Worm (Caenorhabditis elegans) whole organism, L1 larva: ENCODE data around the gene vps-8.

Source experiments
- C16A3.4 ChIP-seq: fragments of 150-350 bp; optimal IDR thresholded peaks from 2 replicates; lab custom pipeline; 2014; ENCODE audit warnings: missing biosample characterization, missing genetic modification characterization
- C34B4.2 ChIP-seq: sonication (generic microtip); optimal IDR thresholded peaks from 2 replicates; lab custom pipeline; 2017; ENCODE audit warnings: mild to moderate bottlenecking, missing genetic modification characterization, missing compliant biosample characterization
- F16B12.6 ChIP-seq: fragments of 150-350 bp; optimal IDR thresholded peaks from 2 replicates; lab custom pipeline; 2014; ENCODE audit warnings: missing biosample characterization, missing genetic modification characterization
- Y116A8C.19 ChIP-seq: sonication (generic microtip); optimal IDR thresholded peaks from 2 replicates; lab custom pipeline; 2016; ENCODE audit warnings: missing compliant biosample characterization, missing genetic modification characterization, borderline replicate concordance
- aha-1 ChIP-seq: fragments of 150-350 bp; optimal IDR thresholded peaks from 2 replicates; lab custom pipeline; 2014; ENCODE audit warnings: missing biosample characterization, missing genetic modification characterization
- ama-1 ChIP-seq: fragments of 150-350 bp; optimal IDR thresholded peaks from 2 replicates; lab custom pipeline; 2014
- blmp-1 ChIP-seq: fragments of 150-350 bp; optimal IDR thresholded peaks from 2 replicates; lab custom pipeline; 2014; ENCODE audit warnings: missing biosample characterization, missing genetic modification characterization
- ceh-8 ChIP-seq: fragments of 200-800 bp; sonication (Bioruptor generic); optimal IDR thresholded peaks from 2 replicates; lab custom pipeline; 2018; ENCODE audit warnings: mild to moderate bottlenecking, missing genetic modification characterization, moderate library complexity, missing compliant biosample characterization
- ceh-82 ChIP-seq, 3 experiments: fragments of 150-350 bp in 1 of 3; sonication (generic microtip) in 2 of 3; optimal IDR thresholded peaks; 2 replicates each; lab custom pipeline; 2014 to 2017; ENCODE audit warnings: missing biosample characterization in 3 of 3, missing genetic modification characterization in 3 of 3
- ceh-90 ChIP-seq: sonication (generic microtip); optimal IDR thresholded peaks from 2 replicates; lab custom pipeline; 2016; ENCODE audit warnings: missing genetic modification characterization, missing compliant biosample characterization
- dsc-1 ChIP-seq: sonication (generic microtip); optimal IDR thresholded peaks from 2 replicates; lab custom pipeline; 2016; ENCODE audit warnings: mild to moderate bottlenecking, missing genetic modification characterization, missing compliant biosample characterization
- efl-1 ChIP-seq, 4 experiments: fragments of 150-350 bp; optimal IDR thresholded peaks in 3 of 4; peaks in 1 of 4; 1 replicate in 1 of 4; 2 replicates in 3 of 4; lab custom pipeline; 2014; ENCODE audit warnings: missing biosample characterization in 2 of 4, missing genetic modification characterization in 2 of 4, missing genetic modification reagents in 2 of 4
- elt-2 ChIP-seq: sonication (generic microtip); optimal IDR thresholded peaks from 2 replicates; lab custom pipeline; 2016; ENCODE audit warnings: missing genetic modification characterization, mild to moderate bottlenecking, inconsistent platforms, missing compliant biosample characterization, missing genetic modification reagents
- fkh-10 ChIP-seq: sonication (generic microtip); optimal IDR thresholded peaks from 2 replicates; lab custom pipeline; 2017; ENCODE audit warnings: missing biosample characterization, missing genetic modification reagents, missing genetic modification characterization
- fkh-4 ChIP-seq: sonication (generic microtip); optimal IDR thresholded peaks from 2 replicates; lab custom pipeline; 2016; ENCODE audit warnings: missing compliant biosample characterization, missing genetic modification characterization, borderline replicate concordance
- fos-1 ChIP-seq: fragments of 150-350 bp; optimal IDR thresholded peaks from 2 replicates; lab custom pipeline; 2014; ENCODE audit warnings: missing biosample characterization, missing genetic modification characterization
- hlh-4 ChIP-seq: sonication (generic microtip); optimal IDR thresholded peaks from 2 replicates; lab custom pipeline; 2016; ENCODE audit warnings: mild to moderate bottlenecking, missing genetic modification characterization, missing compliant biosample characterization
- hpl-2 ChIP-seq: fragments of 150-350 bp; optimal IDR thresholded peaks from 2 replicates; lab custom pipeline; 2014; ENCODE audit warnings: missing biosample characterization, missing genetic modification reagents, missing genetic modification characterization
- jun-1 ChIP-seq: fragments of 150-350 bp; optimal IDR thresholded peaks from 2 replicates; lab custom pipeline; 2014; ENCODE audit warnings: missing biosample characterization, missing genetic modification reagents, missing genetic modification characterization
- lin-39 ChIP-seq: fragments of 150-350 bp; optimal IDR thresholded peaks from 2 replicates; lab custom pipeline; 2014; ENCODE audit warnings: missing biosample characterization, missing genetic modification reagents, missing genetic modification characterization
- lir-3 ChIP-seq: sonication (generic microtip); optimal IDR thresholded peaks from 2 replicates; lab custom pipeline; 2016; ENCODE audit warnings: mild to moderate bottlenecking, missing genetic modification characterization, moderate library complexity, missing compliant biosample characterization; ENCODE audit not compliant: poor library complexity
- lsy-2 ChIP-seq, 2 experiments: fragments of 150-350 bp; optimal IDR thresholded peaks; 2 replicates each; lab custom pipeline; 2014; ENCODE audit warnings: missing biosample characterization in 2 of 2, missing genetic modification characterization in 2 of 2
- mab-9 ChIP-seq: fragments of 200-800 bp; sonication (Bioruptor generic); IDR thresholded peaks from 2 replicates; pipeline ENCODE4 v1.3.6; 2022; ENCODE audit warnings: missing genetic modification reagents, missing genetic modification characterization, missing compliant biosample characterization
- mdl-1 ChIP-seq, 2 experiments: fragments of 150-350 bp; optimal IDR thresholded peaks; 2 replicates each; lab custom pipeline; 2014 to 2017; ENCODE audit warnings: missing biosample characterization in 2 of 2, missing genetic modification characterization in 2 of 2, inconsistent platforms in 1 of 2
- nhr-28 ChIP-seq: fragments of 150-350 bp; optimal IDR thresholded peaks from 2 replicates; lab custom pipeline; 2014; ENCODE audit warnings: missing biosample characterization, missing genetic modification characterization
- nhr-76 ChIP-seq: sonication (generic microtip); optimal IDR thresholded peaks from 2 replicates; lab custom pipeline; 2017; ENCODE audit warnings: missing biosample characterization, missing genetic modification characterization
- nhr-84 ChIP-seq: sonication (generic microtip); optimal IDR thresholded peaks from 2 replicates; lab custom pipeline; 2017; ENCODE audit warnings: missing biosample characterization, missing genetic modification characterization
- pag-3 ChIP-seq: sonication (generic microtip); optimal IDR thresholded peaks from 2 replicates; lab custom pipeline; 2017; ENCODE audit warnings: missing genetic modification characterization, mild to moderate bottlenecking, missing compliant biosample characterization, antibody characterized with exemption, borderline replicate concordance; ENCODE audit not compliant: insufficient read depth
- pax-3 ChIP-seq: fragments of 200-800 bp; sonication (Bioruptor generic); optimal IDR thresholded peaks from 2 replicates; lab custom pipeline; 2018; ENCODE audit warnings: mild to moderate bottlenecking, missing genetic modification characterization, moderate library complexity, missing compliant biosample characterization
- pqm-1 ChIP-seq: sonication (generic microtip); optimal IDR thresholded peaks from 3 replicates; lab custom pipeline; 2017; ENCODE audit warnings: missing biosample characterization, missing genetic modification characterization
- skn-1 ChIP-seq: fragments of 150-350 bp; optimal IDR thresholded peaks from 2 replicates; lab custom pipeline; 2014; ENCODE audit warnings: missing biosample characterization, missing genetic modification characterization
- sup-37 ChIP-seq: fragments of 200-800 bp; sonication (Bioruptor generic); optimal IDR thresholded peaks from 2 replicates; lab custom pipeline; 2018; ENCODE audit warnings: mild to moderate bottlenecking, missing genetic modification characterization, missing compliant biosample characterization
- tbx-2 ChIP-seq: sonication (generic microtip); optimal IDR thresholded peaks from 2 replicates; lab custom pipeline; 2016; ENCODE audit warnings: missing genetic modification characterization, missing compliant biosample characterization
- unc-30 ChIP-seq: sonication (generic microtip); optimal IDR thresholded peaks from 2 replicates; lab custom pipeline; 2017; ENCODE audit warnings: missing biosample characterization, missing genetic modification characterization
- unc-62 ChIP-seq: fragments of 150-350 bp; optimal IDR thresholded peaks from 2 replicates; lab custom pipeline; 2014; ENCODE audit warnings: missing biosample characterization, missing genetic modification reagents, missing genetic modification characterization
- ztf-4 ChIP-seq: fragments of 150-350 bp; optimal IDR thresholded peaks from 2 replicates; lab custom pipeline; 2014; ENCODE audit warnings: missing biosample characterization, missing genetic modification characterization

Gene vps-8

ce11 chrIV:12275892-12276291 is at the start of gene vps-8:
vps-8 (minus strand) TSS chrIV:12275992.
- TF ChIP-seq mab-9 (GFP tag; lab: Robert Waterston, UW) = no peak
- TF ChIP-seq F16B12.6 (tag; lab: Kevin White, UChicago) = no peak
- no peak for TF ChIP-seq lin-39 (tag; lab: Kevin White, UChicago)
- no peak for TF ChIP-seq pax-3 (tag; lab: Kevin White, UChicago)
- TF ChIP-seq nhr-84 = no peak
- TF ChIP-seq C16A3.4 (tag; lab: Kevin White, UChicago) = no peak
- no peak for TF ChIP-seq pag-3
- TF ChIP-seq ceh-8 (GFP tag; lab: Kevin White, UChicago) = no peak
- no peak for TF ChIP-seq unc-62
- TF ChIP-seq hlh-4 (tag; lab: Kevin White, UChicago) = no peak
- TF ChIP-seq, all 84 proteins: peak for 0

- TF ChIP-seq skn-1 (tag; lab: Kevin White, UChicago) = no peak
- TF ChIP-seq efl-1 (optimal IDR thresholded peaks at IDR 0.05; lab: Kevin White, UChicago) = no peak
- TF ChIP-seq efl-1 (GFP tag; optimal IDR thresholded peaks at IDR 0.05 in 1 of 2; lab: Kevin White, UChicago) = peak in 1 of 2 experiments; percentile 33
Measured at ce11 chrIV:12311597-12311996, 35.8 kb upstream of the vps-8 start, which contains the start of gene oac-58. oac-58 (minus strand) TSS chrIV:12311697.

- TF ChIP-seq mdl-1 (tag; optimal IDR thresholded peaks at IDR 0.05; lab: Kevin White, UChicago) (no peak), Y116A8C.19 (tag; lab: Kevin White, UChicago) (no peak), sup-37 (GFP tag; lab: Kevin White, UChicago) (no peak), dsc-1 (tag; lab: Kevin White, UChicago) (no peak), ceh-90 (tag; lab: Kevin White, UChicago) (no peak), fos-1 (tag; lab: Kevin White, UChicago) (no peak), fkh-4 (tag; lab: Kevin White, UChicago) (no peak), nhr-28 (tag; lab: Kevin White, UChicago) (no peak), ama-1 (no peak), lsy-2 (tag; optimal IDR thresholded peaks at IDR 0.05; lab: Kevin White, UChicago) (no peak), C34B4.2 (tag; lab: Kevin White, UChicago) (no peak), nhr-76 (no peak)
Measured at ce11 chrIV:12307720-12308119, 31.9 kb upstream of the vps-8 start, which contains the start of gene oac-57. oac-57 (minus strand) TSS chrIV:12307820.

- TF ChIP-seq ceh-82 (tag; optimal IDR thresholded peaks at IDR 0.05; lab: Kevin White, UChicago) = no peak
- TF ChIP-seq elt-2 = peak; percentile 69
Measured at ce11 chrIV:12305956-12306355, 30.2 kb upstream of the vps-8 start.

ce11 chrIV:12304750-12305149 is 29.0 kb upstream of the vps-8 start:
- no peak for TF ChIP-seq hpl-2 (GFP tag; lab: Kevin White, UChicago)
- no peak for TF ChIP-seq jun-1 (tag; lab: Kevin White, UChicago)
- TF ChIP-seq unc-30 (tag; lab: Kevin White, UChicago) = no peak
- no peak for TF ChIP-seq fkh-10 (GFP tag; lab: Kevin White, UChicago)
- no peak for TF ChIP-seq ztf-4 (tag; lab: Kevin White, UChicago)
- no peak for TF ChIP-seq aha-1 (tag; lab: Kevin White, UChicago)
- no peak for TF ChIP-seq lin-39 (tag; lab: Kevin White, UChicago)
- TF ChIP-seq C34B4.2 (tag; lab: Kevin White, UChicago) = no peak
- no peak for TF ChIP-seq blmp-1 (tag; lab: Kevin White, UChicago)
- no peak for TF ChIP-seq ceh-8 (GFP tag; lab: Kevin White, UChicago)
- TF ChIP-seq dsc-1 (tag; lab: Kevin White, UChicago) = no peak
- no peak for TF ChIP-seq lir-3 (tag; lab: Kevin White, UChicago)
- TF ChIP-seq tbx-2 (tag; lab: Kevin White, UChicago) = no peak
- TF ChIP-seq unc-62 = no peak
- TF ChIP-seq pqm-1 (tag; lab: Kevin White, UChicago) = no peak
